Worm (Caenorhabditis elegans) whole organism, midembryonic: ENCODE measurements around the gene fbxa-71.

Source experiments
- T22C8.4 ChIP-seq: fragments of 200-800 bp; sonication (Bioruptor generic); IDR thresholded peaks from 2 replicates; pipeline ENCODE4 v1.3.6; 2022; ENCODE audit warnings: missing genetic modification characterization, missing compliant biosample characterization
- cog-1 ChIP-seq: sonication (generic microtip); optimal IDR thresholded peaks from 2 replicates; lab custom pipeline; 2016; ENCODE audit warnings: missing genetic modification characterization, missing compliant biosample characterization
- flt-1 ChIP-seq: fragments of 200-800 bp; sonication (Bioruptor generic); IDR thresholded peaks from 2 replicates; pipeline ENCODE4 v1.3.6; 2022; ENCODE audit warnings: missing genetic modification characterization, missing compliant biosample characterization
- klf-2 ChIP-seq: fragments of 200-800 bp; sonication (Bioruptor generic); conservative IDR thresholded peaks from 2 replicates; pipeline ENCODE4 v1.3.6; 2022; ENCODE audit warnings: missing genetic modification reagents, missing genetic modification characterization, missing compliant biosample characterization
- tab-1 ChIP-seq: fragments of 200-800 bp; sonication (Bioruptor generic); IDR thresholded peaks from 2 replicates; pipeline ENCODE4 v1.3.6; 2022; ENCODE audit warnings: missing genetic modification characterization, missing compliant biosample characterization
- ztf-29 ChIP-seq: fragments of 200-800 bp; sonication (Bioruptor generic); IDR thresholded peaks from 2 replicates; pipeline ENCODE4 v1.3.6; 2022; ENCODE audit warnings: missing genetic modification reagents, missing genetic modification characterization, missing compliant biosample characterization

ce11 chrIII:2272075-2272474 lies 16.5 kb downstream of the fbxa-71 start, which contains the start of gene fbxa-48:
- TF ChIP-seq cog-1 (tag; lab: Kevin White, UChicago) (no peak), ztf-29 (GFP tag; lab: Robert Waterston, UW) (no peak), T22C8.4 (GFP tag; lab: Robert Waterston, UW) (no peak), flt-1 (no peak), tab-1 (no peak), klf-2 (GFP tag; lab: Robert Waterston, UW) (no peak)
